Worm (Caenorhabditis elegans) whole organism, L3 larva: ENCODE results near the gene C02E7.8.

Experiments used
- R02D3.7 ChIP-seq: fragments of 150-350 bp; optimal IDR thresholded peaks from 2 replicates; lab custom pipeline; 2014; ENCODE audit warnings: missing biosample characterization, missing genetic modification characterization
- ZK546.5 ChIP-seq: sonication (generic microtip); optimal IDR thresholded peaks from 2 replicates; lab custom pipeline; 2017; ENCODE audit warnings: missing biosample characterization, missing genetic modification characterization
- aly-2 ChIP-seq: fragments of 150-350 bp; optimal IDR thresholded peaks from 2 replicates; lab custom pipeline; 2014; ENCODE audit warnings: missing biosample characterization, missing genetic modification characterization
- ama-1 ChIP-seq: fragments of 150-350 bp; optimal IDR thresholded peaks from 2 replicates; lab custom pipeline; 2018
- ceh-16 ChIP-seq: sonication (generic microtip); optimal IDR thresholded peaks from 2 replicates; lab custom pipeline; 2017; ENCODE audit warnings: missing biosample characterization, missing genetic modification characterization
- ceh-28 ChIP-seq: fragments of 150-350 bp; optimal IDR thresholded peaks from 2 replicates; lab custom pipeline; 2014; ENCODE audit warnings: missing biosample characterization, missing genetic modification reagents, missing genetic modification characterization
- ceh-82 ChIP-seq: fragments of 150-350 bp; optimal IDR thresholded peaks from 2 replicates; lab custom pipeline; 2014; ENCODE audit warnings: missing biosample characterization, missing genetic modification characterization
- egl-27 ChIP-seq: sonication (generic microtip); optimal IDR thresholded peaks from 4 replicates; lab custom pipeline; 2017; ENCODE audit warnings: missing biosample characterization, missing genetic modification reagents, missing genetic modification characterization
- egl-5 ChIP-seq: fragments of 150-350 bp; optimal IDR thresholded peaks from 2 replicates; lab custom pipeline; 2017; ENCODE audit warnings: missing biosample characterization, missing genetic modification reagents, missing genetic modification characterization, inconsistent platforms
- elt-1 ChIP-seq: fragments of 150-350 bp; optimal IDR thresholded peaks from 2 replicates; lab custom pipeline; 2014; ENCODE audit warnings: missing biosample characterization, missing genetic modification characterization
- elt-2 ChIP-seq: sonication (generic microtip); optimal IDR thresholded peaks from 2 replicates; lab custom pipeline; 2016; ENCODE audit warnings: missing genetic modification reagents, mild to moderate bottlenecking, missing genetic modification characterization, missing compliant biosample characterization
- elt-3 ChIP-seq, 3 experiments: fragments of 150-350 bp in 1 of 3; sonication (generic microtip) in 2 of 3; optimal IDR thresholded peaks; 2 replicates in 2 of 3; 4 replicates in 1 of 3; lab custom pipeline; 2014 to 2017; ENCODE audit warnings: missing biosample characterization in 3 of 3, missing genetic modification characterization in 3 of 3
- fkh-10 ChIP-seq: sonication (generic microtip); optimal IDR thresholded peaks from 2 replicates; lab custom pipeline; 2017; ENCODE audit warnings: missing biosample characterization, missing genetic modification reagents, missing genetic modification characterization
- fos-1 ChIP-seq: fragments of 150-350 bp; optimal IDR thresholded peaks from 2 replicates; lab custom pipeline; 2014; ENCODE audit warnings: missing biosample characterization, missing genetic modification characterization
- hmg-11 ChIP-seq: sonication (generic microtip); optimal IDR thresholded peaks from 2 replicates; lab custom pipeline; 2016; ENCODE audit warnings: missing genetic modification characterization, missing compliant biosample characterization
- jun-1 ChIP-seq: fragments of 150-350 bp; optimal IDR thresholded peaks from 2 replicates; lab custom pipeline; 2014; ENCODE audit warnings: missing biosample characterization, missing genetic modification reagents, missing genetic modification characterization
- lin-39 ChIP-seq: fragments of 150-350 bp; optimal IDR thresholded peaks from 2 replicates; lab custom pipeline; 2018; ENCODE audit warnings: missing biosample characterization, missing genetic modification reagents, missing genetic modification characterization
- lsy-12 ChIP-seq: sonication (generic microtip); optimal IDR thresholded peaks from 2 replicates; lab custom pipeline; 2016; ENCODE audit warnings: mild to moderate bottlenecking, missing genetic modification characterization, missing compliant biosample characterization
- mdl-1 ChIP-seq: fragments of 150-350 bp; optimal IDR thresholded peaks from 2 replicates; lab custom pipeline; 2014; ENCODE audit warnings: missing biosample characterization, missing genetic modification characterization
- nfya-1 ChIP-seq: sonication (generic microtip); optimal IDR thresholded peaks from 2 replicates; lab custom pipeline; 2017; ENCODE audit warnings: missing genetic modification characterization, mild to moderate bottlenecking, missing compliant biosample characterization, antibody characterized with exemption, moderate library complexity; ENCODE audit not compliant: insufficient read depth
- nhr-11 ChIP-seq: fragments of 150-350 bp; optimal IDR thresholded peaks from 2 replicates; lab custom pipeline; 2014; ENCODE audit warnings: missing biosample characterization, missing genetic modification characterization
- nhr-12 ChIP-seq: fragments of 150-350 bp; optimal IDR thresholded peaks from 2 replicates; lab custom pipeline; 2014; ENCODE audit warnings: missing biosample characterization, missing genetic modification characterization
- nhr-237 ChIP-seq: fragments of 150-350 bp; optimal IDR thresholded peaks from 2 replicates; lab custom pipeline; 2014; ENCODE audit warnings: missing biosample characterization, missing genetic modification characterization
- nhr-25 ChIP-seq: sonication (generic microtip); optimal IDR thresholded peaks from 2 replicates; lab custom pipeline; 2017; ENCODE audit warnings: missing biosample characterization, missing genetic modification characterization
- nhr-28 ChIP-seq: fragments of 150-350 bp; optimal IDR thresholded peaks from 2 replicates; lab custom pipeline; 2014; ENCODE audit warnings: missing biosample characterization, missing genetic modification characterization
- nhr-43 ChIP-seq: sonication (generic microtip); optimal IDR thresholded peaks from 2 replicates; lab custom pipeline; 2016; ENCODE audit warnings: mild to moderate bottlenecking, missing genetic modification characterization, missing compliant biosample characterization; ENCODE audit not compliant: poor library complexity, severe bottlenecking
- nhr-67 ChIP-seq: fragments of 150-350 bp; optimal IDR thresholded peaks from 2 replicates; lab custom pipeline; 2014; ENCODE audit warnings: missing biosample characterization, missing genetic modification characterization
- nhr-76 ChIP-seq: fragments of 150-350 bp; sonication (generic microtip); optimal IDR thresholded peaks from 5 replicates; lab custom pipeline; 2014; ENCODE audit warnings: missing biosample characterization, missing genetic modification characterization
- nhr-77 ChIP-seq: fragments of 150-350 bp; optimal IDR thresholded peaks from 2 replicates; lab custom pipeline; 2014; ENCODE audit warnings: missing biosample characterization, missing genetic modification characterization
- pha-4 ChIP-seq: fragments of 150-350 bp; optimal IDR thresholded peaks from 2 replicates; lab custom pipeline; 2014; ENCODE audit warnings: missing biosample characterization, missing genetic modification reagents, missing genetic modification characterization
- pqm-1 ChIP-seq: fragments of 150-350 bp; optimal IDR thresholded peaks from 2 replicates; lab custom pipeline; 2017; ENCODE audit warnings: missing biosample characterization, missing genetic modification characterization, inconsistent platforms
- sea-2 ChIP-seq: fragments of 150-350 bp; sonication (generic microtip); optimal IDR thresholded peaks from 4 replicates; lab custom pipeline; 2014; ENCODE audit warnings: missing biosample characterization, missing genetic modification reagents, missing genetic modification characterization
- skn-1 ChIP-seq: fragments of 150-350 bp; optimal IDR thresholded peaks from 2 replicates; lab custom pipeline; 2014; ENCODE audit warnings: missing biosample characterization, missing genetic modification characterization
- tbx-2 ChIP-seq: sonication (generic microtip); optimal IDR thresholded peaks from 2 replicates; lab custom pipeline; 2016; ENCODE audit warnings: mild to moderate bottlenecking, missing genetic modification characterization, missing compliant biosample characterization
- unc-39 ChIP-seq: sonication (generic microtip); optimal IDR thresholded peaks from 4 replicates; lab custom pipeline; 2017; ENCODE audit warnings: missing biosample characterization, missing genetic modification characterization
- ztf-11 ChIP-seq: fragments of 150-350 bp; optimal IDR thresholded peaks from 2 replicates; lab custom pipeline; 2014; ENCODE audit warnings: missing biosample characterization, missing genetic modification characterization

Gene C02E7.8

DNA sequence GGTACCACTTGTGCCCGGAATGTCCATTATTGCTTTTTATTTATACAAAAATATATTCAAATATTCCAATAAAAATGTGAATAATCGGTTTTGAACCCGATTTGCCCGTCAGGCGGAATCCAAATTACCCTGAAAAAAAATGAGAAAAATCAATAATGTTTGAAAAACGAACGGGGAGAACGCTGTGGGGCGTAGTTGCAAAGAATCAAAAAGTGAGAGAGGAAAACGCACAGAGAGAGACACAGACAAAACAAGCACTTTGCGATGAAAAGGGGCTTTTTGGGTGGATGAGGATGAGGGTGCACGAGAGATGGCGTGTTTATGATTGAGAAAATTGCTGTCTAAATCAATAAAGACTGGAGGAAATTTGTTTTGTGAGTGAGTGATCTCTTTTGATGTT lies 42.4 kb upstream of the C02E7.8 start, which contains the start of gene tam-1:
Gene tam-1, minus strand, starts transcription at position 135 of the 400 bp plus-strand sequence.
- TF ChIP-seq pha-4: peak; percentile 32
- TF ChIP-seq nhr-12: no peak
- peak; percentile 11 for TF ChIP-seq lin-39 (tag; lab: Kevin White, UChicago)
- TF ChIP-seq nhr-28 (tag; lab: Kevin White, UChicago): no peak
- TF ChIP-seq egl-5 (tag; lab: Kevin White, UChicago): peak; percentile 75
- TF ChIP-seq hmg-11: peak; percentile 5

DNA sequence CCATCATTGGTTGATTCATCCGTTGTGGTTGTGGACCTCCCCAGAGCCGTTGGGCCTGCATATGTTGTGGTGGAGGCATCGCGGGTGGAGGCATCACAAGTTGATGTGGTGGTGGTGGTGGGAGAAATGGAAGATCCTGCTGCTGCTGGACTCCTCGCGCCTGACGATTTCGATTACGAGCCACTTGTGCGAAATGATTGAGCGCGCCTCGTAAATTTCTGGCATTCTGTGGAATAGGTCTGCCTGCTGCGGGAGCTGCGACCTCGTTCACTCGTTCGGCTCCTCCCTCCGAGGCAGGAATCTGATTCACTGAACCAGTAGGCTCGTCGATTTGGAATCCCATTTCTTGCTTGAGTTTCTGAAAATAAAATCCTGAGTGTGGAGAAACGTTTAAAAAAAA lies 40.1 kb upstream of the C02E7.8 start:
- TF ChIP-seq lsy-12 (tag; lab: Kevin White, UChicago) (no peak), nhr-237 (no peak), ama-1 (no peak), nfya-1 (tag; lab: Kevin White, UChicago) (no peak), ceh-16 (no peak), egl-27 (tag; lab: Kevin White, UChicago) (no peak), ceh-82 (no peak), nhr-25 (tag; lab: Kevin White, UChicago) (no peak), R02D3.7 (tag; lab: Kevin White, UChicago) (no peak), fkh-10 (GFP tag; lab: Kevin White, UChicago) (no peak), elt-2 (tag; lab: Kevin White, UChicago) (no peak), unc-39 (tag; lab: Kevin White, UChicago) (no peak)

DNA sequence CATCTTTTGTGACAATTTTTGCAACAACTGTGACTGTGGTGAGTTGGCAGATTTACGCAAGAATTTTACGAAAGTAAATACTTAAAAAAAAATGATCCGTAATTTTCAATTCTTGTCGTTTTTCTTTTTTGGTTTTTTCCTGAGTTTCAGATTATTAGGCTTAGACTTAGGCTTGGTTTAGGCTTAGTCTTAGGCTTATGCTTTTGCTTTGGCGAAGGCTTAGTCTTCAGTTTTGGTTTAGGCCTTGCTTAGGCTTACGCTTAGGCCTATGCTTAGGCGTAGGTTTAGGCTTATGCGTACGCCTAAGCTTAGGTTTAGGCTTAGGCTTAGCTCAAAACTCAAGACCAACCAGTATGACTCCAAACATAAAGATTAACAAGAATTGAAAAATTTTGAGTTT lies 37.0 kb upstream of the C02E7.8 start:
- no peak for TF ChIP-seq mdl-1 (tag; lab: Kevin White, UChicago)
- no peak for TF ChIP-seq nhr-11 (tag; lab: Kevin White, UChicago)
- no peak for TF ChIP-seq fos-1 (tag; lab: Kevin White, UChicago)
- TF ChIP-seq nhr-12: no peak
- no peak for TF ChIP-seq skn-1 (tag; lab: Kevin White, UChicago)
- TF ChIP-seq fkh-10 (GFP tag; lab: Kevin White, UChicago): no peak
- no peak for TF ChIP-seq nhr-43 (tag; lab: Kevin White, UChicago)
- TF ChIP-seq jun-1 (tag; lab: Kevin White, UChicago): no peak
- no peak for TF ChIP-seq egl-5 (tag; lab: Kevin White, UChicago)
- TF ChIP-seq aly-2 (tag; lab: Kevin White, UChicago): no peak
- TF ChIP-seq nfya-1 (tag; lab: Kevin White, UChicago): no peak
- no peak for TF ChIP-seq elt-3 (tag; optimal IDR thresholded peaks at IDR 0.05; lab: Kevin White, UChicago)
- no peak for TF ChIP-seq ama-1
- TF ChIP-seq nhr-67 (tag; lab: Kevin White, UChicago): no peak
- TF ChIP-seq ztf-11 (tag; lab: Kevin White, UChicago): no peak
- TF ChIP-seq, all 47 proteins: peak for 0

DNA sequence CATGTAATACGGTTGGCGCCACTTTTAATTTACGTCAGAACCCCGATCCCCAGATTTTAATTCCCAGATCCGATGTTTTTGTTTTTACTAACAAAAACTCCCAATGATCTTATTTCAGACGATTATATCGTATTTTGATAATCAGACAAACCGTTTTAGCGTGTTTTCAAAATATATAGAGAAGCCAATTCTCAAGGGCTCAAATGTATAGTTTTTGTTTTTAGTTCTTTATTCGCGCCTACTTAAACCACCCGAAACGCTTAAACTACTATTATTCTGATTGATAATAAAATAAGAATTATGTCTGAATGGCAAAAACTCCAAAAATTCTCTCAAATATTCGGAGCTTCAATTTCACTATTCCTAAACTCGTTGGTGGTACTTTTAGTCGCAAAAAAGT lies 35.9 kb upstream of the C02E7.8 start, which contains the start of gene str-208:
Gene str-208, plus strand, starts transcription at position 301 of the 400 bp plus-strand sequence.
- TF ChIP-seq R02D3.7 (tag; lab: Kevin White, UChicago) (no peak), aly-2 (tag; lab: Kevin White, UChicago) (no peak), ztf-11 (tag; lab: Kevin White, UChicago) (no peak), elt-1 (tag; lab: Kevin White, UChicago) (no peak), nhr-43 (tag; lab: Kevin White, UChicago) (no peak), nfya-1 (tag; lab: Kevin White, UChicago) (no peak), ZK546.5 (tag; lab: Kevin White, UChicago) (no peak), egl-5 (tag; lab: Kevin White, UChicago) (no peak), nhr-67 (tag; lab: Kevin White, UChicago) (no peak), tbx-2 (no peak), pqm-1 (tag; lab: Kevin White, UChicago) (no peak), ceh-82 (no peak), nhr-77 (tag; lab: Kevin White, UChicago) (no peak), jun-1 (tag; lab: Kevin White, UChicago) (no peak), nhr-11 (tag; lab: Kevin White, UChicago) (no peak)

DNA sequence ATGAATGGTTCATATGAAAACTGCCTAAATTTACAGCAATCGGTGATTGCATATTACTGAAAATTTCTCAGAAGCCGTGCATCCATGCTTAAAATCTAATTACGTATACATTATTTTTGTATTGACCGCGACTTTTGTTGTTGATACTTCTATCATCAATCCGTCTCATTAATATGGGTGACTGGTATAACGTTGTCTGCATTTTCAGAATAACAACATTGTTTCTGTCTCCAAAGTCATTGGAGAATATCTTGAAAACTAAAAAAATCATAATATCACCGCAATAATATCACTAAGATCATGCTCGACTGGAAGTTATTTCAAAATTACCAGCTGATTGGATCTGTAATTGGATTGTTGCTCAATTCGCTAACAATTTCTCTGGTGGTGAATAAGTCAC lies 30.8 kb upstream of the C02E7.8 start, which contains the start of gene str-207:
Gene str-207, plus strand, starts transcription at position 301 of the 400 bp plus-strand sequence.
- TF ChIP-seq nhr-76 (tag; lab: Kevin White, UChicago): no peak
- no peak for TF ChIP-seq sea-2 (GFP tag; lab: Kevin White, UChicago)
- no peak for TF ChIP-seq ceh-28 (tag; lab: Kevin White, UChicago)
- TF ChIP-seq ceh-16: no peak
